Worm (Caenorhabditis elegans) whole organism, L4 larva: ENCODE results near the gene F42A10.6.

Source experiments
- D1046.2 ChIP-seq: fragments of 200-800 bp; sonication (Bioruptor generic); IDR thresholded peaks from 2 replicates; pipeline ENCODE4 v1.3.6; 2022; ENCODE audit warnings: missing genetic modification characterization, missing compliant biosample characterization
- F37D6.2 ChIP-seq: sonication (generic microtip); optimal IDR thresholded peaks from 2 replicates; lab custom pipeline; 2016; ENCODE audit warnings: mild to moderate bottlenecking, missing genetic modification characterization, missing compliant biosample characterization
- F49E8.2 ChIP-seq: sonication (generic microtip); optimal IDR thresholded peaks from 2 replicates; lab custom pipeline; 2016; ENCODE audit warnings: missing compliant biosample characterization, mild to moderate bottlenecking, missing genetic modification characterization, borderline replicate concordance
- aha-1 ChIP-seq: fragments of 150-350 bp; peaks from one replicate; lab custom pipeline; 2014; ENCODE audit warnings: missing biosample characterization, missing genetic modification characterization
- aly-2 ChIP-seq: sonication (generic microtip); optimal IDR thresholded peaks from 2 replicates; lab custom pipeline; 2018; ENCODE audit warnings: missing biosample characterization, missing genetic modification characterization
- attf-4 ChIP-seq: sonication (generic microtip); optimal IDR thresholded peaks from 3 replicates; lab custom pipeline; 2017; ENCODE audit warnings: missing biosample characterization, missing genetic modification characterization
- ceh-32 ChIP-seq: sonication (generic microtip); optimal IDR thresholded peaks from 2 replicates; lab custom pipeline; 2016; ENCODE audit warnings: mild to moderate bottlenecking, missing genetic modification characterization, missing compliant biosample characterization; ENCODE audit not compliant: poor library complexity
- ceh-62 ChIP-seq: sonication (generic microtip); optimal IDR thresholded peaks from 2 replicates; lab custom pipeline; 2017; ENCODE audit warnings: missing biosample characterization, missing genetic modification characterization
- daf-12 ChIP-seq: fragments of 150-350 bp; optimal IDR thresholded peaks from 2 replicates; lab custom pipeline; 2014; ENCODE audit warnings: missing biosample characterization, missing genetic modification reagents, missing genetic modification characterization
- daf-16 ChIP-seq, 3 experiments: sonication (generic microtip); optimal IDR thresholded peaks; 2 replicates each; lab custom pipeline; 2016 to 2017; ENCODE audit warnings: missing genetic modification characterization in 3 of 3, missing genetic modification reagents in 3 of 3, mild to moderate bottlenecking in 2 of 3, missing compliant biosample characterization in 2 of 3, missing biosample characterization in 1 of 3, moderate library complexity in 1 of 3
- daf-19 ChIP-seq: fragments of 200-800 bp; sonication (Bioruptor generic); conservative IDR thresholded peaks from 2 replicates; pipeline ENCODE4 v1.3.6; 2022; ENCODE audit warnings: missing genetic modification characterization, missing compliant biosample characterization
- dmd-8 ChIP-seq: fragments of 200-800 bp; sonication (Bioruptor generic); IDR thresholded peaks from 2 replicates; pipeline ENCODE4 v1.3.6; 2022; ENCODE audit warnings: missing genetic modification characterization, missing compliant biosample characterization
- egl-27 ChIP-seq: sonication (generic microtip); optimal IDR thresholded peaks from 3 replicates; lab custom pipeline; 2017; ENCODE audit warnings: missing biosample characterization, missing genetic modification reagents, missing genetic modification characterization
- fos-1 ChIP-seq: fragments of 150-350 bp; optimal IDR thresholded peaks from 2 replicates; lab custom pipeline; 2014; ENCODE audit warnings: missing biosample characterization, missing genetic modification characterization
- gei-8 ChIP-seq: fragments of 200-800 bp; sonication (Bioruptor generic); optimal IDR thresholded peaks from 2 replicates; lab custom pipeline; 2018; ENCODE audit warnings: mild to moderate bottlenecking, missing genetic modification characterization, missing compliant biosample characterization
- hlh-11 ChIP-seq: fragments of 200-800 bp; sonication (Bioruptor generic); optimal IDR thresholded peaks from 2 replicates; lab custom pipeline; 2018; ENCODE audit warnings: mild to moderate bottlenecking, missing genetic modification characterization, missing compliant biosample characterization
- hmg-1.1 ChIP-seq: fragments of 200-800 bp; sonication (Bioruptor generic); IDR thresholded peaks from 2 replicates; pipeline ENCODE4 v1.3.6; 2022; ENCODE audit warnings: missing genetic modification reagents, missing genetic modification characterization, missing compliant biosample characterization
- lin-1 ChIP-seq: fragments of 200-800 bp; sonication (Bioruptor generic); IDR thresholded peaks from 2 replicates; pipeline ENCODE4 v1.3.6; 2022; ENCODE audit warnings: missing genetic modification reagents, missing genetic modification characterization, missing compliant biosample characterization
- lir-3 ChIP-seq: sonication (generic microtip); optimal IDR thresholded peaks from 2 replicates; lab custom pipeline; 2016; ENCODE audit warnings: mild to moderate bottlenecking, missing genetic modification characterization, missing compliant biosample characterization
- mdl-1 ChIP-seq, 2 experiments: fragments of 150-350 bp in 1 of 2; sonication (generic microtip) in 1 of 2; optimal IDR thresholded peaks; 2 replicates each; lab custom pipeline; 2014 to 2017; ENCODE audit warnings: missing biosample characterization in 2 of 2, missing genetic modification characterization in 2 of 2
- mxl-3 ChIP-seq: fragments of 200-800 bp; sonication (Bioruptor generic); optimal IDR thresholded peaks from 2 replicates; lab custom pipeline; 2018; ENCODE audit warnings: mild to moderate bottlenecking, missing genetic modification characterization, missing compliant biosample characterization
- nhr-102 ChIP-seq: sonication (generic microtip); optimal IDR thresholded peaks from 2 replicates; lab custom pipeline; 2016; ENCODE audit warnings: mild to moderate bottlenecking, missing genetic modification characterization, moderate library complexity, missing compliant biosample characterization
- nhr-111 ChIP-seq: fragments of 200-800 bp; sonication (Bioruptor generic); optimal IDR thresholded peaks from 2 replicates; lab custom pipeline; 2018; ENCODE audit warnings: mild to moderate bottlenecking, missing genetic modification characterization, missing compliant biosample characterization
- nhr-25 ChIP-seq: sonication (generic microtip); optimal IDR thresholded peaks from 2 replicates; lab custom pipeline; 2017; ENCODE audit warnings: missing genetic modification characterization, mild to moderate bottlenecking, missing compliant biosample characterization, antibody characterized with exemption, moderate library complexity, borderline replicate concordance; ENCODE audit not compliant: insufficient read depth
- nhr-41 ChIP-seq: fragments of 200-800 bp; sonication (Bioruptor generic); IDR thresholded peaks from 2 replicates; pipeline ENCODE4 v1.3.6; 2022; ENCODE audit warnings: missing genetic modification reagents, missing genetic modification characterization, missing compliant biosample characterization
- nhr-77 ChIP-seq: fragments of 150-350 bp; optimal IDR thresholded peaks from 2 replicates; lab custom pipeline; 2014; ENCODE audit warnings: missing biosample characterization, missing genetic modification characterization
- pha-4 ChIP-seq, 2 experiments: fragments of 150-350 bp in 1 of 2; fragments of 200-800 bp in 1 of 2; sonication (Bioruptor generic) in 1 of 2; IDR thresholded peaks in 1 of 2; optimal IDR thresholded peaks in 1 of 2; 2 replicates each; pipeline versions ENCODE4 v1.3.6 to Lab custom; 2014 to 2022; ENCODE audit warnings: missing genetic modification characterization in 2 of 2, missing genetic modification reagents in 2 of 2, missing biosample characterization in 1 of 2, missing compliant biosample characterization in 1 of 2
- php-3 ChIP-seq: fragments of 200-800 bp; sonication (Bioruptor generic); IDR thresholded peaks from 2 replicates; pipeline ENCODE4 v1.3.6; 2022; ENCODE audit warnings: missing genetic modification reagents, missing genetic modification characterization, missing compliant biosample characterization
- pqm-1 ChIP-seq: sonication (generic microtip); optimal IDR thresholded peaks from 2 replicates; lab custom pipeline; 2017; ENCODE audit warnings: missing biosample characterization, missing genetic modification characterization
- rbr-2 ChIP-seq: sonication (generic microtip); optimal IDR thresholded peaks from 2 replicates; lab custom pipeline; 2016; ENCODE audit warnings: missing genotype, missing genetic modification characterization, missing compliant biosample characterization
- saeg-2 ChIP-seq: fragments of 200-800 bp; sonication (Bioruptor generic); IDR thresholded peaks from 2 replicates; pipeline ENCODE4 v1.3.6; 2022; ENCODE audit warnings: missing genetic modification reagents, missing genetic modification characterization, missing compliant biosample characterization
- snpc-1.2 ChIP-seq: fragments of 200-800 bp; sonication (Bioruptor generic); IDR thresholded peaks from 2 replicates; pipeline ENCODE4 v1.3.6; 2022; ENCODE audit warnings: missing genetic modification reagents, missing genetic modification characterization, missing compliant biosample characterization
- snpc-4 ChIP-seq: fragments of 150-350 bp; optimal IDR thresholded peaks from 2 replicates; lab custom pipeline; 2014; ENCODE audit warnings: missing biosample characterization, missing genetic modification characterization
- tag-97 ChIP-seq: fragments of 200-800 bp; sonication (Bioruptor generic); IDR thresholded peaks from 2 replicates; pipeline ENCODE4 v1.3.6; 2022; ENCODE audit warnings: missing genetic modification characterization, missing compliant biosample characterization
- unc-130 ChIP-seq: sonication (generic microtip); optimal IDR thresholded peaks from 2 replicates; lab custom pipeline; 2016; ENCODE audit warnings: missing genetic modification reagents, missing genetic modification characterization, missing compliant biosample characterization
- unc-39 ChIP-seq: sonication (generic microtip); optimal IDR thresholded peaks from 2 replicates; lab custom pipeline; 2017; ENCODE audit warnings: missing biosample characterization, missing genetic modification characterization
- unc-62 ChIP-seq, 3 experiments: fragments of 150-350 bp in 1 of 3; sonication (generic microtip); optimal IDR thresholded peaks in 2 of 3; peaks in 1 of 3; 1 replicate in 1 of 3; 2 replicates in 2 of 3; lab custom pipeline; 2014 to 2017; ENCODE audit warnings: missing biosample characterization in 3 of 3, missing genetic modification characterization in 3 of 3, missing genetic modification reagents in 3 of 3, missing genotype in 1 of 3
- vab-7 ChIP-seq: fragments of 200-800 bp; sonication (Bioruptor generic); IDR thresholded peaks from 2 replicates; pipeline ENCODE4 v1.3.6; 2022; ENCODE audit warnings: missing genetic modification reagents, missing genetic modification characterization, missing compliant biosample characterization
- zag-1 ChIP-seq: fragments of 150-350 bp; optimal IDR thresholded peaks from 2 replicates; lab custom pipeline; 2014; ENCODE audit warnings: missing biosample characterization, missing genetic modification characterization
- zip-11 ChIP-seq: fragments of 200-800 bp; sonication (Bioruptor generic); IDR thresholded peaks from 2 replicates; pipeline ENCODE4 v1.3.6; 2022; ENCODE audit warnings: missing genetic modification characterization, missing compliant biosample characterization
- ztf-7 ChIP-seq: fragments of 150-350 bp; optimal IDR thresholded peaks from 2 replicates; lab custom pipeline; 2014; ENCODE audit warnings: missing biosample characterization, missing genetic modification characterization

Gene F42A10.6

DNA sequence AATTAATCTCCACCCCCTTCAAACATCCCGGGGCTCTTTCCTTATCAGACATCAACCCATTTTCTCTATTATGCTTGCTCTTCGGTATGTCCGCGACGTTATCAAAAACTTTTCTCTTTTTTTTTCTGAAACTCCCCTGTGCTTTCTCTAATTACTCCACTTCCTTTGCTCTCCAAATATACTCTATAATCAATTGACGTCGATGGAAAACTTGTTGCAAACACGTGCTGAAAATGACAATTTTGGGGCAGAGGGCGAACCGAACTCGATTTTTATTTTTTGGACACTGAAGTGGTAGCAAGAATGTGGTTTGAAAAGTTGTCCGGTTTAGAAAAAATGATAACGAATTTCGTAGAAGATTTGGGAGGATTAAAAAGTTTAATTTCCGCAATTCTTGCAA lies 2.4 kb upstream of the F42A10.6 start (continued):
- TF ChIP-seq unc-130 (GFP tag; lab: Kevin White, UChicago) (no peak), mxl-3 (GFP tag; lab: Kevin White, UChicago) (peak; percentile 77), nhr-102 (tag; lab: Kevin White, UChicago) (peak; percentile 4), F37D6.2 (tag; lab: Kevin White, UChicago) (no peak), php-3 (GFP tag; lab: Robert Waterston, UW) (0 out of 2 replicates have a peak, but pooled peaks have one; percentile 13), lin-1 (GFP tag; lab: Robert Waterston, UW) (peak; percentile 79; the same call in 1 of the 2 replicates)

DNA sequence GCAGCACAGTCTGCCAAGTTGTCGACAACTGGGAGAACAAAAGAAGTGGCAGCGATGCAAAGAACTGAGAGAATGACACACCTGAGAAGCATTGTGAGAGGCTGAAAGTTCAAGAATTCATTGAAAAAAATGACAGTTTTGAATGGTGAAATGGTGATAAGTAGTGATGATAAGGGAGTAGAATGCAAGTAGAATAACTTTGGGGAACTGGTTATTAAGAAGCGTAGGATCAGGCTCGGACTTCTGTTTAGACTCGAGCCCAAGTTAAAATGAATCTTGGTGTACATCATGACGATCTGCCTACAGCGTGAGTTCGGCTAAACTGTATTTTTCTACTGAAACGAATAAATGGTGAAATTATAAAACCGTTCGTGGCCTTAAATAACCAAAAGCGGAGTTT lies 1.9 kb upstream of the F42A10.6 start, which contains the start of gene F42A10.7:
Gene F42A10.7 (minus strand): TSS at position 101 of the 400 bp plus-strand sequence.
- TF ChIP-seq aha-1 (tag; lab: Kevin White, UChicago) = peak; percentile 81
- TF ChIP-seq egl-27 (tag; lab: Kevin White, UChicago) = no peak

DNA sequence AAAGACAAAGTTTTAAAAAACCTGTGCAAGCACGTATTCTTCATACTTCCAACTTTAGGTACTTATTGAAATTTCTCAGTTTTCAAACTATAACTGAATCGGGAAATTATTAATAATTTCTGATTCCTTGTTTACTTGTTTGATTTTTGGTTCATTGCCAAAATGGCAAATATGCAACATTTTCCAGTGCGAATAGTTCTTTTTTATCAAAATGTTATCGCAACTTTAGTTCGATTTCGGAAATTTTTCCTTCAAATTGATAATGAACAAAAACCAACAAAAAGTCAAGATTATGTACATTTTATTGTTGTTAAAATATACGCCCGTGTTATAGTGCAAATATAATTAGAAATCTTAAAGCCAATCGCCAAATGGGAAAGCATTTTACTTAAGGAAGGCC lies 970 bp upstream of the F42A10.6 start:
- TF ChIP-seq gei-8 = no peak
- peak; percentile 3 for TF ChIP-seq pqm-1 (tag; lab: Kevin White, UChicago)
- TF ChIP-seq daf-16 (GFP tag; optimal IDR thresholded peaks at IDR 0.05; lab: Kevin White, UChicago) = no peak
- peak; percentile 10 for TF ChIP-seq daf-16 (tag; optimal IDR thresholded peaks at IDR 0.05; lab: Kevin White, UChicago)
- TF ChIP-seq ztf-7 = no peak
- TF ChIP-seq dmd-8 (GFP tag; lab: Robert Waterston, UW) = no peak
- TF ChIP-seq, all 104 proteins: peak for 2

DNA sequence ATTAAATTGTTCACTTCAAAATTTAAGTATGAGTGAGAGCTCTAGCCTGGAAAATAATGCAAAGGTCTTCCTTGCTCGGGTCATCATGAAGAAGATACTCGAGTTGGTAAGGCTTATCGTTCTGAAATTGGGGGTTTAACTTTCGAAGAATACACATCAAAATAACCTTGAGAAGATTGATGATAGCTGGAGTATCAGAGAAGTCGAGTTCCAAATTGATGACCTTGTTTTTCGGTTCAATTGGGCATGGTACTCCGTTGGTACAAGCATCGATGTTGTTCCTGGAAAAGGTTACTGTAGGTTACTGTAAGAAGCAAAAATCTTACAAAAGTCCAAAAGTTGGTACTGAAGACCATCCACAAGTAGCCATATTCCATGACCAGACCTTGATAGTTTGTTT lies 489 bp downstream of the F42A10.6 start:
- no peak for TF ChIP-seq hlh-11
- TF ChIP-seq egl-27 (tag; lab: Kevin White, UChicago) = no peak
- TF ChIP-seq mdl-1 (tag; optimal IDR thresholded peaks at IDR 0.05; lab: Kevin White, UChicago) = no peak
- no peak for TF ChIP-seq vab-7
- no peak for TF ChIP-seq unc-39 (tag; lab: Kevin White, UChicago)
- TF ChIP-seq daf-19 (GFP tag; lab: Robert Waterston, UW) = no peak
- TF ChIP-seq attf-4 = no peak
- TF ChIP-seq nhr-41 (GFP tag; lab: Robert Waterston, UW) = no peak
- TF ChIP-seq snpc-4 = no peak
- no peak for TF ChIP-seq ceh-62 (tag; lab: Kevin White, UChicago)
- TF ChIP-seq, all 104 proteins: peak for 0

DNA sequence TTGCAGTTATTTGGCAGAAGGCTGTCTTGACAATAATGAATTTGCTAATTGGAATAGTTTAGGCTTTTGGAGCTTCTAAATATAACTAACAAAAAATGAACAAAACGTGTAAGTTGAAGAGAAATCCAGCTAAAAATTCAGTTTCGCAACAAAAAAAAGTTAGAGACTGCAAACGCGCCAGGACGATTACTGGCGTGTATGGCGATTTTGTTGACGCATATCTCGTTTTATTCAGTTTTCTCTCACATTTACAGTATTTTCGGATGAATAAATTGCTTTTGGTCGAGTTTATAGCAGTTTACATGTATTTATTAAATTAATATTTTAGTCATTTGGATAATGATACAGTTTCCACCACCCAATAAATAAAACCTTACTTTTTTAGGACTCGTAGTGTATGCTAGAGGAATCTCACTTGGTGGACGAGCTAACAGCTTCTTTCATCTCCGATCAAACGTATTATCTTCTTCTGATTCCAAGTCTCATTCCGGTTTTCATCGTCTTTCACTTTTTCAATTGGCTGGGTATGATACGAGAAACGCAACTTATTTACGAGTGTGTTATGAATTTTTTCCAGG lies 3.6 kb downstream of the F42A10.6 start, which contains the start of the genes abcf-3 and F42A10.5:
Gene abcf-3 (plus strand): TSS at position 384 of the 578 bp plus-strand sequence.
Gene F42A10.5 (minus strand): TSS at position 458 of the 578 bp plus-strand sequence.
- TF ChIP-seq rbr-2 (tag; lab: Kevin White, UChicago) (peak; percentile 52), nhr-102 (tag; lab: Kevin White, UChicago) (peak; percentile 15), snpc-1.2 (GFP tag; lab: Robert Waterston, UW) (no peak), tag-97 (GFP tag; lab: Robert Waterston, UW) (no peak), F37D6.2 (tag; lab: Kevin White, UChicago) (peak; percentile 36), F49E8.2 (tag; lab: Kevin White, UChicago) (no peak), zip-11 (no peak), pha-4 (GFP tag; IDR thresholded peaks at IDR 0.05; lab: Robert Waterston, UW) (no peak), pha-4 (tag; optimal IDR thresholded peaks at IDR 0.05; lab: Kevin White, UChicago) (peak; percentile 30), ceh-32 (tag; lab: Kevin White, UChicago) (no peak), lir-3 (tag; lab: Kevin White, UChicago) (no peak), vab-7 (no peak), D1046.2 (GFP tag; lab: Robert Waterston, UW) (no peak), ztf-7 (peak; percentile 4), fos-1 (tag; lab: Kevin White, UChicago) (no peak), saeg-2 (GFP tag; lab: Robert Waterston, UW) (no peak), pqm-1 (tag; lab: Kevin White, UChicago) (no peak), nhr-111 (GFP tag; lab: Kevin White, UChicago) (no peak), nhr-25 (tag; lab: Kevin White, UChicago) (no peak), aly-2 (tag; lab: Kevin White, UChicago) (no peak), hmg-1.1 (GFP tag; lab: Robert Waterston, UW) (0 out of 2 replicates have a peak, but pooled peaks have one; percentile 29), daf-16 (GFP tag; optimal IDR thresholded peaks at IDR 0.05; lab: Kevin White, UChicago) (no peak), daf-16 (tag; optimal IDR thresholded peaks at IDR 0.05; lab: Kevin White, UChicago) (peak; percentile 22), zag-1 (tag; lab: Kevin White, UChicago) (no peak), daf-12 (no peak), unc-62 (GFP tag; optimal IDR thresholded peaks at IDR 0.05 in 1 of 2; lab: Kevin White, UChicago) (peak in 1 of 2 experiments; percentile 80), unc-62 (tag; optimal IDR thresholded peaks at IDR 0.05; lab: Kevin White, UChicago) (no peak), nhr-77 (tag; lab: Kevin White, UChicago) (peak; percentile 72)
